Worm (Caenorhabditis elegans): ENCODE measurements around the gene C55A6.3.
A peak's percentile ranks its signal among the peaks of the same experiment; 100 is the strongest.

DNA sequence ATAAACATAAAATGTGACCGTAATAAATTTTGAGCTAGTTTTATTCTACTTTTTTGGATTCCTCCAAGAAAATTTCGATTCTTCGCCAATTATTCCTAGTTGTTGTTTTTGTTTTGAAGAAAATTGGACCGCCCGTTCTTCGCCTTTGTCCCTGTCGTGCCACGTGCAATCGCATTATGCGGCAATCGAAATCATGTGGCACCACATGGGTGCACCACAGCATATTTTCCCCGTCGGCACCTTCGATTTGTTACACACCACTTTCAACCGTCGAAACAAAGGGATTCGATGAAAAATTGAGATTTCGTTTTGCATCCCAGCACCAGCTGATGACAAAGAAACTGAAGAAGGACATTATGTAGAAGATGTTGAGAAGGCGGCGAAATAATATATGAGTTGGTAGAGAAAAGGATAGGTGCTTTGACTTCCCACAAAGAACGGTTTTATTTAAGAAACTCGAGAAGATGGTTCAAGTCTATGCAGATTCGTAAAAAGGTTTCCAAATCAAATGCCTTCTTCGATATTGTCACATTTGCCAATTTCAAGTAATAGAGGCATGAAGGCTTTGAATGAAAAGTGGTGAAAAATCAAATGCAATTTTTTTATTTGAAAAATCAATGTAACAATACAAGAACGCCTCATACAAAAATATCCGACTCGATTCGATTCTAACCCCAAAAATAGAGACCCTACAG is 15.4 kb upstream of the C55A6.3 start:
- TF ChIP-seq flt-1 (GFP tag; IDR thresholded peaks at IDR 0.05) (no peak), ama-1 (optimal IDR thresholded peaks at IDR 0.05) (no peak), scrt-1 (GFP tag; IDR thresholded peaks at IDR 0.05) (0 out of 2 replicates have a peak, but pooled peaks have one; percentile 26), ceh-13 (GFP tag; optimal IDR thresholded peaks at IDR 0.05) (no peak)
